Fruit fly (Drosophila melanogaster): ENCODE results near the gene Yp3.

DNA sequence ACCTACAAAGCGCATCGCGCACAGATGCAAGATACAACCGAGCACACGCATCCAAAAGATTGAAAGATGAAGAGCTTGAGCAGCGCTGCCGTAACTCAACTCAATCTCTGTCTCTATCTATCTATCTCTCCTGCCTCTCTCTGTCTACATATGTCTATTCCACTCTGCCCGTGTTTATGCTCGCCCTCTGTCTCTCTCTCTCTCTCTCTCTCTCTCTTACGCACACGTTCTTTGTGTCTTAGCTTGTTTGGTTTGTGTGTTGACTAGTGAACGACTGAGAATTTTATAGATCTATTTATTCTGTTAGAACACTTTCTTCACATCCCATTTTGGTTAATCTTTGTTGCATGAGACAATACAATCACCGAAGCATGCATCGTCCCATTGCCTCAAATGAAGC lies 46.2 kb downstream of the Yp3 start:
- TF ChIP-seq Dll (optimal IDR thresholded peaks at IDR 0.05): no peak
- TF ChIP-seq EcR (GFP tag; optimal IDR thresholded peaks at IDR 0.05): no peak
- TF ChIP-seq pan (optimal IDR thresholded peaks at IDR 0.05): no peak
- no peak for TF ChIP-seq psq (optimal IDR thresholded peaks at IDR 0.05)
- no peak for TF ChIP-seq CG8478 (optimal IDR thresholded peaks at IDR 0.05)

All from whole organism.